Fruit fly (Drosophila melanogaster): ENCODE results near the gene CG6999.

The CG6999 gene

dm6 chrX:9136776-9137550, 48.8 kb downstream of the CG6999 start (continued):
- peak; percentile 51; the same call in 1 of the 3 replicates for TF ChIP-seq otp (GFP tag; IDR thresholded peaks at IDR 0.05)
- TF ChIP-seq Fer3 (tag; optimal IDR thresholded peaks at IDR 0.05), result peak; percentile 16
- no peak for TF ChIP-seq mirr (GFP tag; optimal IDR thresholded peaks at IDR 0.05)
- TF ChIP-seq hbn (GFP tag; IDR thresholded peaks at IDR 0.05; ENCODE audit: partially characterized antibody), result no peak
- TF ChIP-seq CG8290 (GFP tag; optimal IDR thresholded peaks at IDR 0.05), result no peak
- TF ChIP-seq CG8290 (tag; optimal IDR thresholded peaks at IDR 0.05), result no peak
- TF ChIP-seq Blimp-1 (GFP tag; optimal IDR thresholded peaks at IDR 0.05), result peak; percentile 47
- no peak for TF ChIP-seq CG11247 (GFP tag; IDR thresholded peaks at IDR 0.05)
- TF ChIP-seq CG11093 (GFP tag; IDR thresholded peaks at IDR 0.05), result no peak
- TF ChIP-seq klu (GFP tag; IDR thresholded peaks at IDR 0.05), result no peak
- TF ChIP-seq CG34224 (GFP tag; IDR thresholded peaks at IDR 0.05; ENCODE audit: partially characterized antibody), result no peak
- peak; percentile 50 for TF ChIP-seq Ada2b (GFP tag; IDR thresholded peaks at IDR 0.05)
- TF ChIP-seq Dll (GFP tag; IDR thresholded peaks at IDR 0.05; ENCODE audit: partially characterized antibody), result no peak
- TF ChIP-seq CG17829 (tag; optimal IDR thresholded peaks at IDR 0.05), result peak; percentile 31
- peak; percentile 10 for TF ChIP-seq CG11398 (GFP tag; optimal IDR thresholded peaks at IDR 0.05)
- TF ChIP-seq vnd (GFP tag; IDR thresholded peaks at IDR 0.05; ENCODE audit: partially characterized antibody), result no peak
- no peak for TF ChIP-seq corto (GFP tag; optimal IDR thresholded peaks at IDR 0.05)
- TF ChIP-seq jigr1 (GFP tag; IDR thresholded peaks at IDR 0.05), result no peak
- TF ChIP-seq Hr39 (optimal IDR thresholded peaks at IDR 0.05), result no peak
- no peak for TF ChIP-seq CG14860 (GFP tag; IDR thresholded peaks at IDR 0.05; ENCODE audit: partially characterized antibody)
- TF ChIP-seq Ptx1 (GFP tag; IDR thresholded peaks at IDR 0.05), result peak; percentile 68
- no peak for TF ChIP-seq fd64A (GFP tag; optimal IDR thresholded peaks at IDR 0.05)
- TF ChIP-seq Mes4 (GFP tag; optimal IDR thresholded peaks at IDR 0.05), result peak; percentile 20
- TF ChIP-seq Neu2 (GFP tag; optimal IDR thresholded peaks at IDR 0.05; ENCODE audit: borderline replicate concordance), result no peak
- TF ChIP-seq CG2712 (tag; optimal IDR thresholded peaks at IDR 0.05), result peak; percentile 62
- TF ChIP-seq CG9932 (GFP tag; IDR thresholded peaks at IDR 0.05), result no peak
- TF ChIP-seq Asciz (GFP tag; optimal IDR thresholded peaks at IDR 0.05), result peak; percentile 10
- peak; percentile 16 for TF ChIP-seq Nf-YB (GFP tag; optimal IDR thresholded peaks at IDR 0.05)
- TF ChIP-seq CG31365 (tag; optimal IDR thresholded peaks at IDR 0.05), result no peak
- TF ChIP-seq CG6689 (GFP tag; IDR thresholded peaks at IDR 0.05), result peak; percentile 35; the same call in 1 of the 2 replicates
- TF ChIP-seq Hr78 (GFP tag; optimal IDR thresholded peaks at IDR 0.05), result no peak
- 0 out of 2 replicates have a peak, but pooled peaks have one; percentile 9 for TF ChIP-seq CG31224 (GFP tag; IDR thresholded peaks at IDR 0.05)
- TF ChIP-seq CG8388 (GFP tag; optimal IDR thresholded peaks at IDR 0.05), result peak; percentile 52
- peak; percentile 37 for TF ChIP-seq D19A (tag; optimal IDR thresholded peaks at IDR 0.05)
- peak; percentile 41 for TF ChIP-seq Camta (GFP tag; optimal IDR thresholded peaks at IDR 0.05)
- peak; percentile 14 for TF ChIP-seq ems (GFP tag; optimal IDR thresholded peaks at IDR 0.05)
- TF ChIP-seq ham (GFP tag; IDR thresholded peaks at IDR 0.05), result no peak
- TF ChIP-seq dan (GFP tag; IDR thresholded peaks at IDR 0.05), result no peak
- TF ChIP-seq CG4360 (GFP tag; IDR thresholded peaks at IDR 0.05), result no peak
- peak; percentile 39 for TF ChIP-seq Antp (GFP tag; optimal IDR thresholded peaks at IDR 0.05)
- TF ChIP-seq CrebB (tag; optimal IDR thresholded peaks at IDR 0.05), result no peak
- no peak for TF ChIP-seq trh (GFP tag; optimal IDR thresholded peaks at IDR 0.05)
- peak; percentile 45 for TF ChIP-seq ssp (GFP tag; IDR thresholded peaks at IDR 0.05)
- TF ChIP-seq CG32772 (GFP tag; IDR thresholded peaks at IDR 0.05), result no peak
- peak; percentile 33 for TF ChIP-seq NfI (GFP tag; optimal IDR thresholded peaks at IDR 0.05)
- peak; percentile 19 for TF ChIP-seq CG13624 (GFP tag; optimal IDR thresholded peaks at IDR 0.05)
- TF ChIP-seq zfh2 (GFP tag; optimal IDR thresholded peaks at IDR 0.05), result no peak
- TF ChIP-seq tap (tag; optimal IDR thresholded peaks at IDR 0.05), result peak; percentile 37
- no peak for TF ChIP-seq NK7.1 (GFP tag; optimal IDR thresholded peaks at IDR 0.05)
- peak; percentile 59; the same call in 1 of the 3 replicates for TF ChIP-seq zfh1 (GFP tag; IDR thresholded peaks at IDR 0.05)

Measured in whole organism, embryonic.